Fruit fly (Drosophila melanogaster): ENCODE data around the gene Arp8.

DNA sequence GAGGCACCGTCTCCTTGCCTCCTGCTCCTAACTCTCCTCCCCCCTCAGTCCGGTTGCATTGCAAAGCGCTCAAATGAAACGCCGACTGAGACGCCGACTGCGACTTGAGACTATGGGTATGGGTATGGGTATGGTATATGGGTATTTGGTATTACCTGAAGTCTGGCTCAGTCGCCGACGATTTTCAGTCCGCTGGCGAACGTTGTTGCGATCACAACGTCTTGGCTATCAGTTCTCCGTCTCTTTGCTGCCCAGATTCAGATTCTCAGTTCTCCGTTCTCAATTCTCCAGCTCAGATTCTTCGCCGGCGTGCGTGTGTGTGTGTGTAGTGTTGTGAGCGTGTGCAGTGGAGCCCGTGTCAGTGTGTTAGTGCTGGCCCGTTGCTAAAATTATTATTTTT lies 30.0 kb downstream of the Arp8 start, which contains the start of gene CG6398:
- TF ChIP-seq CG8478 (optimal IDR thresholded peaks at IDR 0.05) (no peak), CTCF (optimal IDR thresholded peaks at IDR 0.05) (no peak)

Measured in S2 (cell line).